Worm (Caenorhabditis elegans) whole organism, L1 larva: ENCODE results near the gene pqn-92.

Experiments used
- C16A3.4 ChIP-seq: fragments of 150-350 bp; optimal IDR thresholded peaks from 2 replicates; lab custom pipeline; 2014; ENCODE audit warnings: missing biosample characterization, missing genetic modification characterization
- Y116A8C.19 ChIP-seq: sonication (generic microtip); optimal IDR thresholded peaks from 2 replicates; lab custom pipeline; 2016; ENCODE audit warnings: missing compliant biosample characterization, missing genetic modification characterization, borderline replicate concordance
- alr-1 ChIP-seq: fragments of 200-800 bp; sonication (Bioruptor generic); optimal IDR thresholded peaks from 2 replicates; lab custom pipeline; 2018; ENCODE audit warnings: borderline replicate concordance, mild to moderate bottlenecking, missing genetic modification characterization, missing compliant biosample characterization
- aly-2 ChIP-seq: fragments of 150-350 bp; optimal IDR thresholded peaks from 2 replicates; lab custom pipeline; 2014; ENCODE audit warnings: missing biosample characterization, missing genetic modification characterization
- ama-1 ChIP-seq: fragments of 150-350 bp; optimal IDR thresholded peaks from 2 replicates; lab custom pipeline; 2014
- ceh-63 ChIP-seq: fragments of 200-800 bp; sonication (Bioruptor generic); optimal IDR thresholded peaks from 2 replicates; lab custom pipeline; 2018; ENCODE audit warnings: mild to moderate bottlenecking, missing genetic modification characterization, missing compliant biosample characterization
- ceh-82 ChIP-seq, 3 experiments: fragments of 150-350 bp in 1 of 3; sonication (generic microtip) in 2 of 3; optimal IDR thresholded peaks; 2 replicates each; lab custom pipeline; 2014 to 2017; ENCODE audit warnings: missing biosample characterization in 3 of 3, missing genetic modification characterization in 3 of 3
- ceh-90 ChIP-seq: sonication (generic microtip); optimal IDR thresholded peaks from 2 replicates; lab custom pipeline; 2016; ENCODE audit warnings: missing genetic modification characterization, missing compliant biosample characterization
- ces-1 ChIP-seq: fragments of 150-350 bp; optimal IDR thresholded peaks from 2 replicates; lab custom pipeline; 2014; ENCODE audit warnings: missing biosample characterization, missing genetic modification reagents, missing genetic modification characterization
- dpl-1 ChIP-seq, 3 experiments: fragments of 150-350 bp in 2 of 3; sonication (generic microtip) in 1 of 3; optimal IDR thresholded peaks; 2 replicates each; lab custom pipeline; 2014 to 2017; ENCODE audit warnings: missing biosample characterization in 3 of 3, missing genetic modification characterization in 3 of 3, missing genetic modification reagents in 3 of 3
- dsc-1 ChIP-seq: sonication (generic microtip); optimal IDR thresholded peaks from 2 replicates; lab custom pipeline; 2016; ENCODE audit warnings: mild to moderate bottlenecking, missing genetic modification characterization, missing compliant biosample characterization
- efl-1 ChIP-seq, 4 experiments: fragments of 150-350 bp; optimal IDR thresholded peaks in 3 of 4; peaks in 1 of 4; 1 replicate in 1 of 4; 2 replicates in 3 of 4; lab custom pipeline; 2014; ENCODE audit warnings: missing biosample characterization in 2 of 4, missing genetic modification characterization in 2 of 4, missing genetic modification reagents in 2 of 4
- ets-5 ChIP-seq: fragments of 200-800 bp; sonication (Bioruptor generic); IDR thresholded peaks from 2 replicates; pipeline ENCODE4 v1.3.6; 2022; ENCODE audit warnings: missing genetic modification characterization, missing compliant biosample characterization
- fkh-10 ChIP-seq: sonication (generic microtip); optimal IDR thresholded peaks from 2 replicates; lab custom pipeline; 2017; ENCODE audit warnings: missing biosample characterization, missing genetic modification reagents, missing genetic modification characterization
- grh-1 ChIP-seq: fragments of 200-800 bp; sonication (Bioruptor generic); IDR thresholded peaks from 2 replicates; pipeline ENCODE4 v1.3.6; 2022; ENCODE audit warnings: missing genetic modification reagents, missing genetic modification characterization, missing compliant biosample characterization
- irx-1 ChIP-seq: sonication (generic microtip); optimal IDR thresholded peaks from 2 replicates; lab custom pipeline; 2016; ENCODE audit warnings: missing genetic modification characterization, missing compliant biosample characterization
- isw-1 ChIP-seq: fragments of 200-800 bp; sonication (Bioruptor generic); IDR thresholded peaks from 2 replicates; pipeline ENCODE4 v1.3.6; 2022; ENCODE audit warnings: missing genetic modification characterization, missing compliant biosample characterization
- lin-14 ChIP-seq: fragments of 200-800 bp; sonication (Bioruptor generic); optimal IDR thresholded peaks from 2 replicates; lab custom pipeline; 2018; ENCODE audit warnings: mild to moderate bottlenecking, missing genetic modification characterization, moderate library complexity, missing compliant biosample characterization
- lin-15B ChIP-seq: fragments of 150-350 bp; sonication (generic microtip); optimal IDR thresholded peaks from 3 replicates; lab custom pipeline; 2014; ENCODE audit warnings: missing biosample characterization, missing genetic modification characterization
- lin-35 ChIP-seq, 2 experiments: fragments of 150-350 bp; optimal IDR thresholded peaks; 2 replicates each; lab custom pipeline; 2014; ENCODE audit warnings: missing biosample characterization in 2 of 2, missing genetic modification characterization in 2 of 2, missing genetic modification reagents in 2 of 2
- lsy-2 ChIP-seq, 2 experiments: fragments of 150-350 bp; optimal IDR thresholded peaks; 2 replicates each; lab custom pipeline; 2014; ENCODE audit warnings: missing biosample characterization in 2 of 2, missing genetic modification characterization in 2 of 2
- mab-9 ChIP-seq: fragments of 200-800 bp; sonication (Bioruptor generic); IDR thresholded peaks from 2 replicates; pipeline ENCODE4 v1.3.6; 2022; ENCODE audit warnings: missing genetic modification reagents, missing genetic modification characterization, missing compliant biosample characterization
- mep-1 ChIP-seq: fragments of 150-350 bp; optimal IDR thresholded peaks from 2 replicates; lab custom pipeline; 2014; ENCODE audit warnings: missing biosample characterization, missing genetic modification characterization
- nhr-19 ChIP-seq: fragments of 200-800 bp; sonication (Bioruptor generic); conservative IDR thresholded peaks from 2 replicates; pipeline ENCODE4 v1.3.6; 2022; ENCODE audit warnings: missing genetic modification characterization, missing compliant biosample characterization
- nhr-20 ChIP-seq: sonication (generic microtip); optimal IDR thresholded peaks from 2 replicates; lab custom pipeline; 2016; ENCODE audit warnings: mild to moderate bottlenecking, missing genetic modification characterization, missing compliant biosample characterization
- nhr-28 ChIP-seq: fragments of 150-350 bp; optimal IDR thresholded peaks from 2 replicates; lab custom pipeline; 2014; ENCODE audit warnings: missing biosample characterization, missing genetic modification characterization
- nhr-47 ChIP-seq: sonication (generic microtip); optimal IDR thresholded peaks from 2 replicates; lab custom pipeline; 2016; ENCODE audit warnings: mild to moderate bottlenecking, missing genetic modification characterization, moderate library complexity, missing compliant biosample characterization
- nhr-77 ChIP-seq: fragments of 150-350 bp; optimal IDR thresholded peaks from 2 replicates; lab custom pipeline; 2014; ENCODE audit warnings: missing biosample characterization, missing genetic modification characterization
- nhr-90 ChIP-seq: sonication (generic microtip); optimal IDR thresholded peaks from 2 replicates; lab custom pipeline; 2016; ENCODE audit warnings: mild to moderate bottlenecking, missing genetic modification characterization, missing compliant biosample characterization; ENCODE audit not compliant: poor library complexity
- pag-3 ChIP-seq: sonication (generic microtip); optimal IDR thresholded peaks from 2 replicates; lab custom pipeline; 2017; ENCODE audit warnings: missing genetic modification characterization, mild to moderate bottlenecking, missing compliant biosample characterization, antibody characterized with exemption, borderline replicate concordance; ENCODE audit not compliant: insufficient read depth
- pqm-1 ChIP-seq: sonication (generic microtip); optimal IDR thresholded peaks from 3 replicates; lab custom pipeline; 2017; ENCODE audit warnings: missing biosample characterization, missing genetic modification characterization
- rnt-1 ChIP-seq: sonication (generic microtip); optimal IDR thresholded peaks from 2 replicates; lab custom pipeline; 2016; ENCODE audit warnings: mild to moderate bottlenecking, missing genetic modification characterization, moderate library complexity, missing compliant biosample characterization
- skn-1 ChIP-seq: fragments of 150-350 bp; optimal IDR thresholded peaks from 2 replicates; lab custom pipeline; 2014; ENCODE audit warnings: missing biosample characterization, missing genetic modification characterization
- snu-23 ChIP-seq: sonication (generic microtip); optimal IDR thresholded peaks from 2 replicates; lab custom pipeline; 2016; ENCODE audit warnings: missing genetic modification characterization, missing compliant biosample characterization
- swsn-7 ChIP-seq: sonication (generic microtip); optimal IDR thresholded peaks from 2 replicates; lab custom pipeline; 2016; ENCODE audit warnings: missing genetic modification characterization, missing compliant biosample characterization
- tbx-2 ChIP-seq: sonication (generic microtip); optimal IDR thresholded peaks from 2 replicates; lab custom pipeline; 2016; ENCODE audit warnings: missing genetic modification characterization, missing compliant biosample characterization
- tlp-1 ChIP-seq: fragments of 150-350 bp; optimal IDR thresholded peaks from 2 replicates; lab custom pipeline; 2014; ENCODE audit warnings: missing biosample characterization, missing genetic modification characterization
- unc-62 ChIP-seq: fragments of 150-350 bp; optimal IDR thresholded peaks from 2 replicates; lab custom pipeline; 2014; ENCODE audit warnings: missing biosample characterization, missing genetic modification reagents, missing genetic modification characterization
- zag-1 ChIP-seq: fragments of 150-350 bp; optimal IDR thresholded peaks from 2 replicates; lab custom pipeline; 2014; ENCODE audit warnings: missing biosample characterization, missing genetic modification characterization
- ztf-11 ChIP-seq, 2 experiments: sonication (generic microtip); optimal IDR thresholded peaks; 2 replicates each; lab custom pipeline; 2016 to 2017; ENCODE audit warnings: missing genetic modification characterization in 2 of 2, missing biosample characterization in 1 of 2, missing compliant biosample characterization in 1 of 2

Gene pqn-92

ce11 chrIII:12273598-12274090, 33.9 kb upstream of the pqn-92 start, which contains the start of the genes Y75B8A.24 and Y75B8A.25 (continued):
- TF ChIP-seq ets-5 (GFP tag; lab: Robert Waterston, UW) (no peak), rnt-1 (tag; lab: Kevin White, UChicago) (peak; percentile 99), alr-1 (no peak), fkh-10 (GFP tag; lab: Kevin White, UChicago) (no peak), isw-1 (peak; percentile 81), tlp-1 (no peak), lsy-2 (tag; optimal IDR thresholded peaks at IDR 0.05; lab: Kevin White, UChicago) (peak; percentile 79 to 88), aly-2 (peak; percentile 81)

DNA sequence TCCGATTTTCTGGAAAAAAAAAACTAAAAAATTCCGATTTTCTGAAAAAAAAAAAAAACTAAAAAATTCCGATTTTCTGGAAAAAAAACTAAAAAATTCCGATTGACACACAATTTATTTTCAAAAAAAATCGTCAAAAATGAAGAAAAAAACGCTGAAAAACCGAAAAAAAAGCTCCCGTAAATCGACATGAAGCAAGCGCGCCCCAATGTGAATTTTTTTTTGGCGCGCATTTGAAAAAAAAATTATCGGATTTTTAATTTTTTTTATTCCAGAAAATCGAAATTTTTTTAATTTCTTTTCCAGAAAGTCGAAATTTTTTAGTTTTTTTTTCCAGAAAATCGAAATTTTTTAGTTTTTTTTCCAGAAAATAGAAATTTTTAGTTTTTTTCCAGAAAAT, 28.8 kb upstream of the pqn-92 start:
- TF ChIP-seq isw-1: peak; percentile 17; the same call in 1 of the 2 replicates
- TF ChIP-seq swsn-7: no peak
- peak; percentile 36 for TF ChIP-seq snu-23 (GFP tag; lab: Kevin White, UChicago)
- no peak for TF ChIP-seq tlp-1
- TF ChIP-seq grh-1: no peak
- TF ChIP-seq lsy-2 (tag; optimal IDR thresholded peaks at IDR 0.05; lab: Kevin White, UChicago): peak; percentile 23 to 45
- TF ChIP-seq tbx-2: peak; percentile 18
- TF ChIP-seq efl-1 (optimal IDR thresholded peaks at IDR 0.05; lab: Kevin White, UChicago): peak in 1 of 2 experiments; percentile 92
- TF ChIP-seq efl-1 (GFP tag; optimal IDR thresholded peaks at IDR 0.05 in 1 of 2; lab: Kevin White, UChicago): peak; percentile 88 to 99
- TF ChIP-seq irx-1 (tag; lab: Kevin White, UChicago): peak; percentile 2
- peak; percentile 82 to 87 (median 87) for TF ChIP-seq dpl-1 (GFP tag; optimal IDR thresholded peaks at IDR 0.05; lab: Kevin White, UChicago)
- TF ChIP-seq nhr-28 (tag; lab: Kevin White, UChicago): no peak
- peak; percentile 40 for TF ChIP-seq skn-1 (tag; lab: Kevin White, UChicago)
- no peak for TF ChIP-seq unc-62 (GFP tag; lab: Kevin White, UChicago)
- peak; percentile 11 for TF ChIP-seq ceh-90
- TF ChIP-seq ceh-82 (tag; optimal IDR thresholded peaks at IDR 0.05; lab: Kevin White, UChicago): peak in 1 of 3 experiments; percentile 7
- peak; percentile 24 for TF ChIP-seq dsc-1 (tag; lab: Kevin White, UChicago)
- no peak for TF ChIP-seq nhr-90 (tag; lab: Kevin White, UChicago)
- TF ChIP-seq nhr-19 (GFP tag; lab: Robert Waterston, UW): peak; percentile 22; the same call in 1 of the 2 replicates
- TF ChIP-seq ces-1 (GFP tag; lab: Kevin White, UChicago): no peak
- no peak for TF ChIP-seq nhr-47 (tag; lab: Kevin White, UChicago)
- no peak for TF ChIP-seq nhr-77
- peak; percentile 87 to 92 for TF ChIP-seq lin-35 (GFP tag; optimal IDR thresholded peaks at IDR 0.05; lab: Kevin White, UChicago)
- TF ChIP-seq ztf-11 (tag; optimal IDR thresholded peaks at IDR 0.05; lab: Kevin White, UChicago): no peak

ce11 chrIII:12284157-12284556, 23.4 kb upstream of the pqn-92 start:
- TF ChIP-seq pag-3 (tag; lab: Kevin White, UChicago) (no peak), C16A3.4 (tag; lab: Kevin White, UChicago) (no peak), nhr-28 (tag; lab: Kevin White, UChicago) (no peak), ces-1 (GFP tag; lab: Kevin White, UChicago) (no peak), lsy-2 (tag; optimal IDR thresholded peaks at IDR 0.05; lab: Kevin White, UChicago) (no peak), isw-1 (no peak), Y116A8C.19 (tag; lab: Kevin White, UChicago) (no peak), mab-9 (no peak), ceh-63 (GFP tag; lab: Kevin White, UChicago) (no peak), snu-23 (GFP tag; lab: Kevin White, UChicago) (no peak), lin-14 (GFP tag; lab: Kevin White, UChicago) (no peak), zag-1 (tag; lab: Kevin White, UChicago) (no peak), lin-15B (tag; lab: Kevin White, UChicago) (no peak), mep-1 (tag; lab: Kevin White, UChicago) (no peak), nhr-20 (no peak), grh-1 (no peak), pqm-1 (no peak), nhr-90 (tag; lab: Kevin White, UChicago) (no peak), tbx-2 (no peak), ama-1 (no peak)
